Fruit fly (Drosophila melanogaster): ENCODE results near the gene Cpr78Ca.

Cpr78Ca gene

DNA sequence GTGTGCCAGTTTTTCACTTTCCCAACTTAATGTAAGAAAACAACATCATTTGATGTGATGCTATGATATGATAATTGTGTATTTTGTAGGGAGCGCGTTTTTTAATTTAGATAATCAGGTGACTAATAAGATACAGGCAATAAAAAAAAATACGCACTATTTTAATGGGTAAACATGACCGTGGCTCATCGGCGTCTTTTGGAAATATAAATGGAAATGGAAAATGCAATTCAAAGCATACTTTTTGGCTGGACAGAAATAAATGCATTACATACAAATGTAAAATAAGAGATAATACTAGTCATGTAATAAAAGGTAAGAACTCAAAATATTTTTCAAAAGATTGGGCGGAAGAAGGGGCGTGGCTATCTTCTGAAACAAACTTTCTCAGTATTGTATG is 30.2 kb downstream of the Cpr78Ca start:
- no peak for TF ChIP-seq lz (GFP tag; optimal IDR thresholded peaks at IDR 0.05)
- TF ChIP-seq eg (GFP tag; IDR thresholded peaks at IDR 0.05) = no peak
- TF ChIP-seq fkh (GFP tag; optimal IDR thresholded peaks at IDR 0.05) = peak; percentile 28

DNA sequence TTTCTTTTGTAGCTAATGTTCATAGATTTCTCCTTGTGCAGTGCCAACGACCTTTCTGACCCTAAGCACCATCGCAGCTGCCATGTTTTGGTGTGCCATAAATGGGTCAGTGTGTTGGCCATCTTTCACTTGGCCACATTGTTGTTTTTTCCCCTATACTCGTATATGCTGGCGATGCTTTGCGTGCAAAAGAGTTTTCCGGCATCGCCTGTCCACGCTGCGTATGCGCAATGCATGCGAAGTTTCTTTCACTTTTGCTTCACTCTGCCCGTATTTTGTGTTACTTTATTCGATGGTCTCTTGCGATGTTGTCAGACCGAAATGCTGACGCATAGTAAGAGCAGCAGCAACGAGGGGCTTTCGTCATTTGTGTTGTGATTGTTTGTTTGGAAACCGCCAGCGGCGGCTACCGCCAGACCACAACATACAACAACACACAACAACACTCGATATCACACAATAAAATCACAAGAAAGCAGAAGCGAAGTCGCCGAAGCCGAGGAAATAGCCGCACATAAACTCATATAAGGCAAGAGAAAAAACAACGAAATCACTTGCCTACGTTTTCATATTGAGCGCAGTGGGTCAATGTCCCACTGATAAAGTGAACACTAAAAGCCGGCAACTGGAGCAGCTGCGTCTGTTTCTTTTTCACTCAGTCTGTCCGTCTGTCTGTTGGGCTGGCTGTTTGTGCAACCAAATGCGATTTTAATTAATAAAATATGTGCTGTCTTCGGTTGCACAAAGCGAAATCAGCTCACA is 31.0 kb downstream of the Cpr78Ca start:
- TF ChIP-seq svp (GFP tag) = peak; percentile 49
- 0 out of 3 replicates have a peak, but pooled peaks have one; percentile 28 for TF ChIP-seq eg (GFP tag; IDR thresholded peaks at IDR 0.05)
- peak; percentile 43 for TF ChIP-seq Eip75B (GFP tag; optimal IDR thresholded peaks at IDR 0.05)
- 0 out of 2 replicates have a peak, but pooled peaks have one; percentile 22 for TF ChIP-seq CG15336 (GFP tag; IDR thresholded peaks at IDR 0.05)
- TF ChIP-seq Sox15 (GFP tag; optimal IDR thresholded peaks at IDR 0.05) = no peak
- TF ChIP-seq OdsH (GFP tag; optimal IDR thresholded peaks at IDR 0.05) = no peak
- TF ChIP-seq CG8119 (GFP tag; IDR thresholded peaks at IDR 0.05) = 0 out of 3 replicates have a peak, but pooled peaks have one; percentile 17
- TF ChIP-seq Eip78C (GFP tag) = peak; percentile 43

DNA sequence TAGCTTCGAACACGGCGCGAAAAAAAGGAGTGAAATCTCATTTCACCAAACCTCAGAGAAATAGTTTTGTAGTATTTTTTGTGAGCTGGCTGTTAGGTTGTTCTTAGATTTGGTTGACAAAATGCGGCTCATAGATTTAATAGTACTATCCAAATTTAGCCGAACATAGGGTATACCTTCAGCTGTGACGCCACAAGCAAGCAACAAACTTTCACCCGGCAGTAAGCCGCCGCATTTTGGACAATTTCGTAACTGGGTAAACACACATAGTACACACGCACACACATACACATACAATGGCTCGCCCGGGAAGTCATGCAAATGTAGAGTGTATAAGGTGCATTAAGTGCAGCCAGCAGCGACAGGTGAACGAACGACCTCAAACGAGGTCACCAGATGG is 33.3 kb downstream of the Cpr78Ca start:
- no peak for TF ChIP-seq spab (GFP tag; optimal IDR thresholded peaks at IDR 0.05)
- TF ChIP-seq Gug (GFP tag; IDR thresholded peaks at IDR 0.05) = no peak
- TF ChIP-seq CG10669 (GFP tag; optimal IDR thresholded peaks at IDR 0.05) = no peak
- TF ChIP-seq fkh (GFP tag; optimal IDR thresholded peaks at IDR 0.05) = peak; percentile 31
- no peak for TF ChIP-seq Hr38 (GFP tag; optimal IDR thresholded peaks at IDR 0.05)
- TF ChIP-seq dac (GFP tag; optimal IDR thresholded peaks at IDR 0.05) = peak; percentile 55
- peak; percentile 18 for TF ChIP-seq achi (GFP tag; optimal IDR thresholded peaks at IDR 0.05)
- TF ChIP-seq CG6276 (GFP tag; optimal IDR thresholded peaks at IDR 0.05) = peak; percentile 47
- peak; percentile 1 for TF ChIP-seq CG7368 (GFP tag; optimal IDR thresholded peaks at IDR 0.05)
- TF ChIP-seq CG6854 (GFP tag; optimal IDR thresholded peaks at IDR 0.05) = no peak
- no peak for TF ChIP-seq CG11294 (GFP tag; IDR thresholded peaks at IDR 0.05)
- TF ChIP-seq CG6163 (GFP tag; IDR thresholded peaks at IDR 0.05) = peak; percentile 10; the same call in 1 of the 3 replicates
- no peak for TF ChIP-seq CG11762 (GFP tag; optimal IDR thresholded peaks at IDR 0.05; ENCODE audit: insufficient read depth)
- peak; percentile 35 for TF ChIP-seq CG3919 (GFP tag; optimal IDR thresholded peaks at IDR 0.05)
- peak; percentile 49 for TF ChIP-seq CG15336 (GFP tag; IDR thresholded peaks at IDR 0.05)
- no peak for TF ChIP-seq CG3032 (tag; optimal IDR thresholded peaks at IDR 0.05)
- no peak for TF ChIP-seq Lpt (GFP tag; optimal IDR thresholded peaks at IDR 0.05)
- peak; percentile 88 for TF ChIP-seq Eip78C (GFP tag)
- no peak for TF ChIP-seq Sox14 (GFP tag; optimal IDR thresholded peaks at IDR 0.05)
- peak; percentile 55; the same call in 2 of the 3 replicates for TF ChIP-seq eg (GFP tag; IDR thresholded peaks at IDR 0.05)
- TF ChIP-seq CG4318 (GFP tag; optimal IDR thresholded peaks at IDR 0.05) = peak; percentile 66
- no peak for TF ChIP-seq ss (GFP tag; optimal IDR thresholded peaks at IDR 0.05)
- peak; percentile 72 for TF ChIP-seq CG8119 (GFP tag; IDR thresholded peaks at IDR 0.05)
- no peak for TF ChIP-seq CG10631 (GFP tag; optimal IDR thresholded peaks at IDR 0.05)
- TF ChIP-seq fd59A (GFP tag; optimal IDR thresholded peaks at IDR 0.05) = no peak
- peak in 1 of 2 experiments; percentile 40 for TF ChIP-seq salr (GFP tag; optimal IDR thresholded peaks at IDR 0.05)
- peak; percentile 77 for TF ChIP-seq Hr4 (GFP tag; optimal IDR thresholded peaks at IDR 0.05)
- peak; percentile 84 for TF ChIP-seq CG32006 (GFP tag; optimal IDR thresholded peaks at IDR 0.05)
- no peak for TF ChIP-seq Hr39 (GFP tag; optimal IDR thresholded peaks at IDR 0.05)
- peak; percentile 13 for TF ChIP-seq pdm3 (GFP tag; optimal IDR thresholded peaks at IDR 0.05)
- TF ChIP-seq CG34406 (GFP tag; optimal IDR thresholded peaks at IDR 0.05) = no peak
- no peak for TF ChIP-seq Eip93F (GFP tag; optimal IDR thresholded peaks at IDR 0.05)
- peak; percentile 46 for TF ChIP-seq OdsH (GFP tag; optimal IDR thresholded peaks at IDR 0.05)
- no peak for TF ChIP-seq CG8319 (GFP tag; optimal IDR thresholded peaks at IDR 0.05)
- TF ChIP-seq Eip75B (GFP tag; optimal IDR thresholded peaks at IDR 0.05) = no peak
- peak; percentile 2 for TF ChIP-seq net (GFP tag; optimal IDR thresholded peaks at IDR 0.05)
- TF ChIP-seq esn (GFP tag; optimal IDR thresholded peaks at IDR 0.05) = no peak
- no peak for TF ChIP-seq Ets96B (tag; optimal IDR thresholded peaks at IDR 0.05)

All from whole organism, prepupa.